Worm (Caenorhabditis elegans) whole organism, L1 larva: ENCODE measurements around the gene Y43F8C.16.
"Not testable (repeated sequence)": the region's sequence is repeated elsewhere in the genome, so short reads cannot be mapped to it uniquely, and the experiment has no call there.

Source experiments
- C16A3.4 ChIP-seq: fragments of 150-350 bp; optimal IDR thresholded peaks from 2 replicates; lab custom pipeline; 2014; ENCODE audit warnings: missing biosample characterization, missing genetic modification characterization
- F16B12.6 ChIP-seq: fragments of 150-350 bp; optimal IDR thresholded peaks from 2 replicates; lab custom pipeline; 2014; ENCODE audit warnings: missing biosample characterization, missing genetic modification characterization
- Y116A8C.19 ChIP-seq: sonication (generic microtip); optimal IDR thresholded peaks from 2 replicates; lab custom pipeline; 2016; ENCODE audit warnings: missing compliant biosample characterization, missing genetic modification characterization, borderline replicate concordance
- alr-1 ChIP-seq: fragments of 200-800 bp; sonication (Bioruptor generic); optimal IDR thresholded peaks from 2 replicates; lab custom pipeline; 2018; ENCODE audit warnings: borderline replicate concordance, mild to moderate bottlenecking, missing genetic modification characterization, missing compliant biosample characterization
- ces-1 ChIP-seq: fragments of 150-350 bp; optimal IDR thresholded peaks from 2 replicates; lab custom pipeline; 2014; ENCODE audit warnings: missing biosample characterization, missing genetic modification reagents, missing genetic modification characterization
- egl-13 ChIP-seq: sonication (generic microtip); optimal IDR thresholded peaks from 2 replicates; lab custom pipeline; 2016; ENCODE audit warnings: missing genotype, missing genetic modification reagents, missing genetic modification characterization, missing compliant biosample characterization
- egl-27 ChIP-seq, 2 experiments: fragments of 150-350 bp in 1 of 2; sonication (generic microtip); optimal IDR thresholded peaks; 3 replicates each; lab custom pipeline; 2017 to 2018; ENCODE audit warnings: missing biosample characterization in 2 of 2, missing genetic modification characterization in 2 of 2, missing genetic modification reagents in 2 of 2
- elt-2 ChIP-seq: sonication (generic microtip); optimal IDR thresholded peaks from 2 replicates; lab custom pipeline; 2016; ENCODE audit warnings: missing genetic modification characterization, mild to moderate bottlenecking, inconsistent platforms, missing compliant biosample characterization, missing genetic modification reagents
- fkh-8 ChIP-seq: sonication (generic microtip); optimal IDR thresholded peaks from 2 replicates; lab custom pipeline; 2016; ENCODE audit warnings: mild to moderate bottlenecking, missing genetic modification characterization, missing compliant biosample characterization
- grh-1 ChIP-seq: fragments of 200-800 bp; sonication (Bioruptor generic); IDR thresholded peaks from 2 replicates; pipeline ENCODE4 v1.3.6; 2022; ENCODE audit warnings: missing genetic modification reagents, missing genetic modification characterization, missing compliant biosample characterization
- hlh-4 ChIP-seq: sonication (generic microtip); optimal IDR thresholded peaks from 2 replicates; lab custom pipeline; 2016; ENCODE audit warnings: mild to moderate bottlenecking, missing genetic modification characterization, missing compliant biosample characterization
- isw-1 ChIP-seq: fragments of 200-800 bp; sonication (Bioruptor generic); IDR thresholded peaks from 2 replicates; pipeline ENCODE4 v1.3.6; 2022; ENCODE audit warnings: missing genetic modification characterization, missing compliant biosample characterization
- jun-1 ChIP-seq: fragments of 150-350 bp; optimal IDR thresholded peaks from 2 replicates; lab custom pipeline; 2014; ENCODE audit warnings: missing biosample characterization, missing genetic modification reagents, missing genetic modification characterization
- lin-35 ChIP-seq, 2 experiments: fragments of 150-350 bp; optimal IDR thresholded peaks; 2 replicates each; lab custom pipeline; 2014; ENCODE audit warnings: missing biosample characterization in 2 of 2, missing genetic modification characterization in 2 of 2, missing genetic modification reagents in 2 of 2
- lin-39 ChIP-seq: fragments of 150-350 bp; optimal IDR thresholded peaks from 2 replicates; lab custom pipeline; 2014; ENCODE audit warnings: missing biosample characterization, missing genetic modification reagents, missing genetic modification characterization
- lir-3 ChIP-seq: sonication (generic microtip); optimal IDR thresholded peaks from 2 replicates; lab custom pipeline; 2016; ENCODE audit warnings: mild to moderate bottlenecking, missing genetic modification characterization, moderate library complexity, missing compliant biosample characterization; ENCODE audit not compliant: poor library complexity
- mab-9 ChIP-seq: fragments of 200-800 bp; sonication (Bioruptor generic); IDR thresholded peaks from 2 replicates; pipeline ENCODE4 v1.3.6; 2022; ENCODE audit warnings: missing genetic modification reagents, missing genetic modification characterization, missing compliant biosample characterization
- mdl-1 ChIP-seq, 2 experiments: fragments of 150-350 bp; optimal IDR thresholded peaks; 2 replicates each; lab custom pipeline; 2014 to 2017; ENCODE audit warnings: missing biosample characterization in 2 of 2, missing genetic modification characterization in 2 of 2, inconsistent platforms in 1 of 2
- mef-2 ChIP-seq: fragments of 150-350 bp; optimal IDR thresholded peaks from 2 replicates; lab custom pipeline; 2014; ENCODE audit warnings: missing biosample characterization, missing genetic modification characterization
- nhr-11 ChIP-seq: fragments of 150-350 bp; optimal IDR thresholded peaks from 2 replicates; lab custom pipeline; 2014; ENCODE audit warnings: missing biosample characterization, missing genetic modification characterization
- nhr-12 ChIP-seq: sonication (generic microtip); optimal IDR thresholded peaks from 2 replicates; lab custom pipeline; 2017; ENCODE audit warnings: missing biosample characterization, missing genetic modification characterization
- nhr-20 ChIP-seq: sonication (generic microtip); optimal IDR thresholded peaks from 2 replicates; lab custom pipeline; 2016; ENCODE audit warnings: mild to moderate bottlenecking, missing genetic modification characterization, missing compliant biosample characterization
- nhr-71 ChIP-seq: sonication (generic microtip); optimal IDR thresholded peaks from 2 replicates; lab custom pipeline; 2016; ENCODE audit warnings: mild to moderate bottlenecking, missing genetic modification characterization, moderate library complexity, missing compliant biosample characterization
- pag-3 ChIP-seq: sonication (generic microtip); optimal IDR thresholded peaks from 2 replicates; lab custom pipeline; 2017; ENCODE audit warnings: missing genetic modification characterization, mild to moderate bottlenecking, missing compliant biosample characterization, antibody characterized with exemption, borderline replicate concordance; ENCODE audit not compliant: insufficient read depth
- pax-3 ChIP-seq: fragments of 200-800 bp; sonication (Bioruptor generic); optimal IDR thresholded peaks from 2 replicates; lab custom pipeline; 2018; ENCODE audit warnings: mild to moderate bottlenecking, missing genetic modification characterization, moderate library complexity, missing compliant biosample characterization
- pqm-1 ChIP-seq: sonication (generic microtip); optimal IDR thresholded peaks from 3 replicates; lab custom pipeline; 2017; ENCODE audit warnings: missing biosample characterization, missing genetic modification characterization
- rnt-1 ChIP-seq: sonication (generic microtip); optimal IDR thresholded peaks from 2 replicates; lab custom pipeline; 2016; ENCODE audit warnings: mild to moderate bottlenecking, missing genetic modification characterization, moderate library complexity, missing compliant biosample characterization
- snpc-4 ChIP-seq: fragments of 150-350 bp; optimal IDR thresholded peaks from 2 replicates; lab custom pipeline; 2014; ENCODE audit warnings: missing biosample characterization, missing genetic modification characterization
- sox-4 ChIP-seq: sonication (generic microtip); optimal IDR thresholded peaks from 2 replicates; lab custom pipeline; 2016; ENCODE audit warnings: missing genetic modification characterization, missing compliant biosample characterization
- tbx-2 ChIP-seq: sonication (generic microtip); optimal IDR thresholded peaks from 2 replicates; lab custom pipeline; 2016; ENCODE audit warnings: missing genetic modification characterization, missing compliant biosample characterization
- tlp-1 ChIP-seq: fragments of 150-350 bp; optimal IDR thresholded peaks from 2 replicates; lab custom pipeline; 2014; ENCODE audit warnings: missing biosample characterization, missing genetic modification characterization
- unc-130 ChIP-seq: fragments of 150-350 bp; optimal IDR thresholded peaks from 2 replicates; lab custom pipeline; 2017; ENCODE audit warnings: missing biosample characterization, missing genetic modification characterization, inconsistent platforms
- unc-30 ChIP-seq: sonication (generic microtip); optimal IDR thresholded peaks from 2 replicates; lab custom pipeline; 2017; ENCODE audit warnings: missing biosample characterization, missing genetic modification characterization
- unc-98 ChIP-seq: fragments of 200-800 bp; sonication (Bioruptor generic); IDR thresholded peaks from 2 replicates; pipeline ENCODE4 v1.3.6; 2022; ENCODE audit warnings: missing genetic modification characterization, missing compliant biosample characterization
- xbp-1 ChIP-seq: sonication (generic microtip); optimal IDR thresholded peaks from 2 replicates; lab custom pipeline; 2016; ENCODE audit warnings: missing genetic modification characterization, missing compliant biosample characterization
- zag-1 ChIP-seq: fragments of 150-350 bp; optimal IDR thresholded peaks from 2 replicates; lab custom pipeline; 2014; ENCODE audit warnings: missing biosample characterization, missing genetic modification characterization

The Y43F8C.16 gene

DNA sequence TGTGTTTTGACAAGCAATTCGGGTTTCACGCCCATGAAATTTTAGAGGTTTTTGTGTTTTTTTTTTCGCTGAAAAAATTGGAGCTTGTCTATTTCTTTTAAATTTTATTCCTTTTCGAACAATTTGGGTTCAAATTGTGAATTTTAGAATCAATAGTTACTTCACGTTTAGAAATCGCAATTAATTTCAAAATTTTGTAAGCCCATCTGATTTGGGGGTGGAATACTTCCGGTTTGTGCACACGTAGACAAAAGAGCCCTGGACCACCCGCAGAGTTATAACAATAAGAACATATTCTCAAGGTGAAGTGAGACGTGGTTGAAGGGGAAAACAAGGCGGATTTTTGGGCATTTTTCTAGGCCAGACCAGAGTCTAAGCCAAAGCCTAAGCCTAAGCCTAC is 3.9 kb upstream of the Y43F8C.16 start, which contains the start of gene Y116F11A.6:
TSS of gene Y116F11A.6 (plus strand) at position 301 of the 400 bp plus-strand sequence.
- no peak for TF ChIP-seq elt-2 (tag; lab: Kevin White, UChicago)
- TF ChIP-seq egl-27 (tag; optimal IDR thresholded peaks at IDR 0.05; lab: Kevin White, UChicago), result no peak
- TF ChIP-seq nhr-71, result no peak
- TF ChIP-seq alr-1 (tag; lab: Kevin White, UChicago), result no peak
- TF ChIP-seq snpc-4 (tag; lab: Kevin White, UChicago), result no peak
- no peak for TF ChIP-seq F16B12.6 (tag; lab: Kevin White, UChicago)

DNA sequence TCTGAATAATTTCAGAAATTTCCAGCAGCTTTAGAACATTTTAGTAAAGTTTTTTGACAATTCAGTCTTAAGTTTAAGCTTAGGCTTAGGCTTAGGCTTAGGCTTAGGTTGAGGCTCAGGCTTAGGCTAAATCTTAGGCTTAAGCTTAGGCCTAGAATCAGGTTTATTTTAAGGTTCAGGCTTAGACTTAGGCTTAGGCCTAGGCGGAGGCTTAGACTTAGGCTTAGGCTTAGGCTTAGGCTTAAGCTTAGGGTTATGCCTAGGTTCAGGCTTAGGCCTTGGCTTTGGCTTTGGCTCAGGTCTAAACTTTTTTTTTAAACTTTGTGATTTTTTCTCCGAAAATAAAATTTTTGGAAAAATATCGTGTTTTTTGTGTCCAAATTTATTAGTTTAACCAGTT is 3.3 kb upstream of the Y43F8C.16 start:
- TF ChIP-seq ces-1 (GFP tag; lab: Kevin White, UChicago) (no peak), mab-9 (no peak), jun-1 (tag; lab: Kevin White, UChicago) (no peak), fkh-8 (tag; lab: Kevin White, UChicago) (no peak), unc-30 (tag; lab: Kevin White, UChicago) (no peak), pag-3 (no peak), nhr-20 (tag; lab: Kevin White, UChicago) (no peak), grh-1 (GFP tag; lab: Robert Waterston, UW) (no peak), pqm-1 (tag; lab: Kevin White, UChicago) (no peak), nhr-11 (no peak), pax-3 (tag; lab: Kevin White, UChicago) (no peak), rnt-1 (no peak)

ce11 chrV:19717933-19718332 is 2.6 kb upstream of the Y43F8C.16 start:
- TF ChIP-seq C16A3.4 (no peak), nhr-12 (tag; lab: Kevin White, UChicago) (no peak), tlp-1 (tag; lab: Kevin White, UChicago) (no peak), unc-98 (GFP tag; lab: Robert Waterston, UW) (no peak), unc-130 (tag; lab: Kevin White, UChicago) (no peak), xbp-1 (tag; lab: Kevin White, UChicago) (no peak)

- TF ChIP-seq hlh-4, result no peak
- TF ChIP-seq alr-1 (tag; lab: Kevin White, UChicago), result no peak
- TF ChIP-seq ces-1 (GFP tag; lab: Kevin White, UChicago), result no peak
- no peak for TF ChIP-seq tbx-2 (tag; lab: Kevin White, UChicago)
- TF ChIP-seq mdl-1 (tag; optimal IDR thresholded peaks at IDR 0.05; lab: Kevin White, UChicago), result no peak
- no peak for TF ChIP-seq lin-35 (GFP tag; optimal IDR thresholded peaks at IDR 0.05; lab: Kevin White, UChicago)
- TF ChIP-seq zag-1 (tag; lab: Kevin White, UChicago), result no peak
- no peak for TF ChIP-seq mab-9
- no peak for TF ChIP-seq pag-3
- TF ChIP-seq mef-2 (tag; lab: Kevin White, UChicago), result no peak
- no peak for TF ChIP-seq lin-39
- no peak for TF ChIP-seq lir-3 (tag; lab: Kevin White, UChicago)
- no peak for TF ChIP-seq pqm-1 (tag; lab: Kevin White, UChicago)
- no peak for TF ChIP-seq egl-13 (tag; lab: Kevin White, UChicago)
- no peak for TF ChIP-seq sox-4 (tag; lab: Kevin White, UChicago)
- no peak for TF ChIP-seq C16A3.4
- TF ChIP-seq fkh-8 (tag; lab: Kevin White, UChicago), result no peak
- no peak for TF ChIP-seq isw-1 (GFP tag; lab: Robert Waterston, UW)
Observed at ce11 chrV:19715847-19716246, 528 bp upstream of the Y43F8C.16 start, which contains the start of gene Y43F8C.17. Gene Y43F8C.17, plus strand, starts transcription at chrV:19716147.

- TF ChIP-seq grh-1 (GFP tag; lab: Robert Waterston, UW); Y116A8C.19; nhr-11: not testable (repeated sequence)
Observed at ce11 chrV:19711646-19712045, 3.7 kb downstream of the Y43F8C.16 start, which contains the start of gene Y43F8C.23. Gene Y43F8C.23, minus strand, starts transcription at chrV:19711746.
